Worm (Caenorhabditis elegans) whole organism, mixed stage, embryonic: ENCODE results near the gene pho-10.

ENCODE experiments used
- M03D4.4 ChIP-seq: sonication (generic microtip); optimal IDR thresholded peaks from 2 replicates; lab custom pipeline; 2017; ENCODE audit warnings: mild to moderate bottlenecking, missing genetic modification characterization, missing compliant biosample characterization
- bed-3 ChIP-seq: fragments of 200-800 bp; sonication (Bioruptor generic); optimal IDR thresholded peaks from 3 replicates; lab custom pipeline; 2018; ENCODE audit warnings: mild to moderate bottlenecking, missing genetic modification characterization, moderate library complexity, missing compliant biosample characterization
- blmp-1 ChIP-seq: fragments of 150-350 bp; optimal IDR thresholded peaks from 2 replicates; lab custom pipeline; 2014; ENCODE audit warnings: missing biosample characterization, missing genetic modification characterization
- ceh-39 ChIP-seq: fragments of 150-350 bp; optimal IDR thresholded peaks from 2 replicates; lab custom pipeline; 2014; ENCODE audit warnings: missing biosample characterization, missing genetic modification characterization
- ceh-43 ChIP-seq: fragments of 200-800 bp; sonication (Bioruptor generic); optimal IDR thresholded peaks from 2 replicates; lab custom pipeline; 2018; ENCODE audit warnings: mild to moderate bottlenecking, missing genetic modification characterization, moderate library complexity, missing compliant biosample characterization
- ceh-83 ChIP-seq: fragments of 200-800 bp; sonication (Bioruptor generic); optimal IDR thresholded peaks from 2 replicates; lab custom pipeline; 2018; ENCODE audit warnings: mild to moderate bottlenecking, missing genetic modification characterization, missing compliant biosample characterization
- ces-1 ChIP-seq: fragments of 150-350 bp; optimal IDR thresholded peaks from 2 replicates; lab custom pipeline; 2014; ENCODE audit warnings: missing biosample characterization, missing genetic modification reagents, missing genetic modification characterization
- cnd-1 ChIP-seq: fragments of 200-800 bp; sonication (Bioruptor generic); optimal IDR thresholded peaks from 2 replicates; lab custom pipeline; 2018; ENCODE audit warnings: mild to moderate bottlenecking, missing genetic modification characterization, missing compliant biosample characterization
- drap-1 ChIP-seq: fragments of 200-800 bp; sonication (Bioruptor generic); optimal IDR thresholded peaks from 3 replicates; lab custom pipeline; 2018; ENCODE audit warnings: mild to moderate bottlenecking, missing genetic modification characterization, missing compliant biosample characterization
- elt-1 ChIP-seq: sonication (generic microtip); optimal IDR thresholded peaks from 2 replicates; lab custom pipeline; 2017; ENCODE audit warnings: missing genetic modification characterization, mild to moderate bottlenecking, missing compliant biosample characterization, antibody characterized with exemption, moderate library complexity, borderline replicate concordance; ENCODE audit not compliant: insufficient read depth
- elt-3 ChIP-seq: fragments of 150-350 bp; optimal IDR thresholded peaks from 2 replicates; lab custom pipeline; 2014; ENCODE audit warnings: missing biosample characterization, missing genetic modification characterization
- flh-1 ChIP-seq: fragments of 200-800 bp; sonication (Bioruptor generic); optimal IDR thresholded peaks from 2 replicates; lab custom pipeline; 2018; ENCODE audit warnings: mild to moderate bottlenecking, missing genetic modification characterization, moderate library complexity, missing compliant biosample characterization
- hlh-1 ChIP-seq: fragments of 150-350 bp; optimal IDR thresholded peaks from 2 replicates; lab custom pipeline; 2014; ENCODE audit warnings: missing biosample characterization, missing genetic modification reagents, missing genetic modification characterization
- lin-13 ChIP-seq: fragments of 150-350 bp; optimal IDR thresholded peaks from 2 replicates; lab custom pipeline; 2014; ENCODE audit warnings: missing biosample characterization, missing genetic modification characterization
- lin-32 ChIP-seq: fragments of 200-800 bp; sonication (Bioruptor generic); optimal IDR thresholded peaks from 2 replicates; lab custom pipeline; 2018; ENCODE audit warnings: mild to moderate bottlenecking, missing genetic modification characterization, missing compliant biosample characterization
- lsy-2 ChIP-seq: fragments of 150-350 bp; optimal IDR thresholded peaks from 2 replicates; lab custom pipeline; 2014; ENCODE audit warnings: missing biosample characterization, missing genetic modification characterization
- mab-5 ChIP-seq: fragments of 150-350 bp; optimal IDR thresholded peaks from 2 replicates; lab custom pipeline; 2014; ENCODE audit warnings: missing biosample characterization, missing genetic modification characterization
- mep-1 ChIP-seq: fragments of 150-350 bp; optimal IDR thresholded peaks from 2 replicates; lab custom pipeline; 2017; ENCODE audit warnings: missing biosample characterization, missing genetic modification reagents, missing genetic modification characterization, inconsistent platforms
- mls-2 ChIP-seq: sonication (generic microtip); optimal IDR thresholded peaks from 2 replicates; lab custom pipeline; 2016; ENCODE audit warnings: mild to moderate bottlenecking, missing genetic modification characterization, moderate library complexity, missing compliant biosample characterization
- nhr-12 ChIP-seq: fragments of 150-350 bp; optimal IDR thresholded peaks from 2 replicates; lab custom pipeline; 2014; ENCODE audit warnings: missing biosample characterization, missing genetic modification characterization
- nhr-2 ChIP-seq: fragments of 150-350 bp; optimal IDR thresholded peaks from 2 replicates; lab custom pipeline; 2014; ENCODE audit warnings: missing biosample characterization, missing genetic modification characterization
- nhr-237 ChIP-seq: fragments of 150-350 bp; optimal IDR thresholded peaks from 2 replicates; lab custom pipeline; 2014; ENCODE audit warnings: missing biosample characterization, missing genetic modification characterization
- nhr-28 ChIP-seq: fragments of 150-350 bp; optimal IDR thresholded peaks from 2 replicates; lab custom pipeline; 2014; ENCODE audit warnings: missing biosample characterization, missing genetic modification characterization
- nhr-76 ChIP-seq: sonication (generic microtip); optimal IDR thresholded peaks from 2 replicates; lab custom pipeline; 2017; ENCODE audit warnings: missing biosample characterization, missing genetic modification characterization
- pha-4 ChIP-seq: fragments of 150-350 bp; optimal IDR thresholded peaks from 2 replicates; lab custom pipeline; 2018; ENCODE audit warnings: missing biosample characterization, missing genetic modification reagents, missing genetic modification characterization
- sem-2 ChIP-seq: fragments of 200-800 bp; sonication (Bioruptor generic); optimal IDR thresholded peaks from 2 replicates; lab custom pipeline; 2018; ENCODE audit warnings: mild to moderate bottlenecking, missing genetic modification characterization, missing compliant biosample characterization
- snpc-4 ChIP-seq: fragments of 150-350 bp; optimal IDR thresholded peaks from 2 replicates; lab custom pipeline; 2014; ENCODE audit warnings: missing biosample characterization, missing genetic modification characterization
- sptf-1 ChIP-seq: sonication (generic microtip); optimal IDR thresholded peaks from 2 replicates; lab custom pipeline; 2017; ENCODE audit warnings: mild to moderate bottlenecking, missing genetic modification characterization, moderate library complexity, missing compliant biosample characterization
- tbx-8 ChIP-seq: fragments of 200-800 bp; sonication (Bioruptor generic); optimal IDR thresholded peaks from 2 replicates; lab custom pipeline; 2018; ENCODE audit warnings: mild to moderate bottlenecking, missing genetic modification characterization, moderate library complexity, missing compliant biosample characterization
- unc-120 ChIP-seq: sonication (generic microtip); optimal IDR thresholded peaks from 2 replicates; lab custom pipeline; 2017; ENCODE audit warnings: missing genetic modification characterization, missing compliant biosample characterization; ENCODE audit not compliant: poor library complexity, severe bottlenecking
- unc-39 ChIP-seq: fragments of 150-350 bp; optimal IDR thresholded peaks from 2 replicates; lab custom pipeline; 2014; ENCODE audit warnings: missing biosample characterization, missing genetic modification characterization
- unc-62 ChIP-seq: fragments of 150-350 bp; optimal IDR thresholded peaks from 2 replicates; lab custom pipeline; 2014; ENCODE audit warnings: missing biosample characterization, missing genetic modification reagents, missing genetic modification characterization
- zip-8 ChIP-seq: fragments of 150-350 bp; optimal IDR thresholded peaks from 2 replicates; lab custom pipeline; 2014; ENCODE audit warnings: missing biosample characterization, missing genetic modification characterization
- ztf-11 ChIP-seq: fragments of 150-350 bp; optimal IDR thresholded peaks from 2 replicates; lab custom pipeline; 2014; ENCODE audit warnings: missing biosample characterization, missing genetic modification characterization

pho-10 gene

DNA sequence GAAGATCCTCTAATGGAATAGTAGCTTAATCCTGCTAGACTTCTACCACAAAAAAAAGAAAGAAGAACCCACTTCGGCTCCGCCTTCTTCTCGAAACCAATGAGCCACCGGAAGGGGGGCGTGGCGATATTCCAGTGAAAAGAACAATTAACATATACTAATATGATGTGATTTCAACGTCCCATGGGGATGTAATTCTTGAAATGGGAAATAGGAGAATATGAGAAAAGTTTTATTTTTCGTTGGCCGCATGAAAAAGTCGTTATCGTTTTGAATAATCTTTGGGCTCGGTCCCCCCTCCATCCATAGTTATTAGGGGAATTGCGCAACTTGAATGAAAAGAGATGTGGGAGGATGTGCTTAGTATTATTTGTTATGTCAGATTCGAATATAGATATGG is 20.1 kb downstream of the pho-10 start, which contains the start of gene unc-4:
unc-4 (minus strand) TSS at position 101 of the 400 bp plus-strand sequence.
- TF ChIP-seq unc-39 (tag; lab: Kevin White, UChicago) (no peak), nhr-2 (tag; lab: Kevin White, UChicago) (no peak), blmp-1 (tag; lab: Kevin White, UChicago) (no peak), elt-1 (no peak), drap-1 (GFP tag; lab: Kevin White, UChicago) (no peak), sptf-1 (tag; lab: Kevin White, UChicago) (no peak), cnd-1 (no peak), nhr-12 (tag; lab: Kevin White, UChicago) (no peak), nhr-28 (no peak), nhr-237 (tag; lab: Kevin White, UChicago) (no peak), ceh-43 (no peak), M03D4.4 (tag; lab: Kevin White, UChicago) (no peak), zip-8 (no peak), sem-2 (GFP tag; lab: Kevin White, UChicago) (no peak), bed-3 (no peak), unc-62 (GFP tag; lab: Kevin White, UChicago) (no peak)

DNA sequence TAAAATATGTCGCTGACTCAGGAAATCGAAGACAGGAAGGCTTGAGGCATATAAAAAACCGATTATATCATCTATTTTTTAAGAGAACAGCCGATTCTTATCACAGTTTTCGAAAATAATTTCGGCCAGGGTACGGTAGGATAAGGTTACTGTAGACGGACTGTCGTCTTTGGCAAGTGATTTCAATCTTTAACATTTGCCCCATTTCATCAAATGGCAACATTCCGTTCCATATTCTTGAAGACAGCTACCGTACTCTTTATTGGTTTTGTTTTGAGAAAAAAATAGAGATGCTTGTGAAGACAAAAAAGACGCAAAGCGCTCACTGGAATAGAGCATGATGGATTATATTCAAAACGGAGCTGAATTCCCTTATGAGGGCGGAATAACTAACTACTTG is 21.6 kb downstream of the pho-10 start:
- no peak for TF ChIP-seq ces-1
- no peak for TF ChIP-seq nhr-28
- no peak for TF ChIP-seq bed-3
- TF ChIP-seq sem-2 (GFP tag; lab: Kevin White, UChicago) = no peak
- TF ChIP-seq ceh-83 (GFP tag; lab: Kevin White, UChicago) = no peak
- TF ChIP-seq ztf-11 (tag; lab: Kevin White, UChicago) = no peak
- no peak for TF ChIP-seq lsy-2 (tag; lab: Kevin White, UChicago)
- no peak for TF ChIP-seq sptf-1 (tag; lab: Kevin White, UChicago)
- TF ChIP-seq hlh-1 (tag; lab: Kevin White, UChicago) = no peak
- no peak for TF ChIP-seq mls-2 (tag; lab: Kevin White, UChicago)
- TF ChIP-seq lin-13 (tag; lab: Kevin White, UChicago) = no peak
- no peak for TF ChIP-seq elt-1
- TF ChIP-seq drap-1 (GFP tag; lab: Kevin White, UChicago) = no peak
- no peak for TF ChIP-seq unc-39 (tag; lab: Kevin White, UChicago)
- no peak for TF ChIP-seq nhr-76 (tag; lab: Kevin White, UChicago)
- no peak for TF ChIP-seq lin-32
- no peak for TF ChIP-seq zip-8
- TF ChIP-seq M03D4.4 (tag; lab: Kevin White, UChicago) = no peak
- TF ChIP-seq flh-1 (GFP tag; lab: Kevin White, UChicago) = no peak

DNA sequence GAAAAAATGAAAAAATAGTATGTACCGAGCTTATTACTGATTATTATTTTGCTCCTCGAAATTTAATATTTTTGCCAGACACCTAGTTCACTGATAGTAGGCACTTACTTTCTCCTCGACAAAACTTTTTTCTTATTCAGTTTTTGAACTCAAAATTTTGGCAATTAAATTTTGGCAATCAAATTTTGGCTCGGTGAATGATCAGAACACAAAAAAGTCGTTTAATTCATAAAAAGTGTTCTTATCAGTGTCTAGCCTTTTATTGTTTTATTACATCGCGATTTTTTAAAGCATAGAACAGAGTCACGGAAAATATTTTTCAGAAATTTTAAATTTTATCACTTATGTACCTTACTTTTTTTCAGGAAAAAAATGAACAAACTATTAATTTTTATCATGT is 25.2 kb downstream of the pho-10 start:
- TF ChIP-seq elt-3 (tag; lab: Kevin White, UChicago) (no peak), mab-5 (no peak), lin-13 (tag; lab: Kevin White, UChicago) (no peak), tbx-8 (GFP tag; lab: Kevin White, UChicago) (no peak), ceh-39 (tag; lab: Kevin White, UChicago) (no peak), bed-3 (no peak), ceh-43 (no peak), ceh-83 (GFP tag; lab: Kevin White, UChicago) (no peak), cnd-1 (no peak), snpc-4 (no peak), unc-62 (GFP tag; lab: Kevin White, UChicago) (no peak), ztf-11 (tag; lab: Kevin White, UChicago) (no peak), mls-2 (tag; lab: Kevin White, UChicago) (no peak), mep-1 (tag; lab: Kevin White, UChicago) (no peak), sem-2 (GFP tag; lab: Kevin White, UChicago) (no peak), blmp-1 (tag; lab: Kevin White, UChicago) (no peak), nhr-12 (tag; lab: Kevin White, UChicago) (no peak), ces-1 (no peak)

DNA sequence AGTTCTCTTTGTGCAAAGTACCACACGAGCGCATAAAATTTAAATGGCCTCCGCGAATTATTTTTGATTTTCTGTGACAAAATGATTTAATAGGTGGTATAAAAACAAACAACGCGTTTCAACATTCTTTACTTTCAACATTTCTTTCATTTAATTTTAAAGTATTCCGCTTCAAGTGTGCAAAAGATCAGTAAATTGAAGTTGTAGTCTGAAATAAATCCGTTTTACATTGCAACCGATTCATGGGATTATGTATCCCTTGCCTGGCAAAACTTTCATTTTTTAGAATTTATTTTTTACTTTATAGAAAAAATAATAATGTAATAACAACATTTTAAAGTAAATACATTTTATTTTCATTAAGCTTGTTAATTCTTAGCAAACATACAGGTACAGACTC is 25.9 kb downstream of the pho-10 start, which contains the start of gene F26C11.1:
F26C11.1 (plus strand) TSS at position 301 of the 400 bp plus-strand sequence.
- TF ChIP-seq ceh-83 (GFP tag; lab: Kevin White, UChicago) (no peak), unc-62 (GFP tag; lab: Kevin White, UChicago) (no peak), flh-1 (GFP tag; lab: Kevin White, UChicago) (no peak), mab-5 (no peak), sem-2 (GFP tag; lab: Kevin White, UChicago) (no peak), M03D4.4 (tag; lab: Kevin White, UChicago) (no peak), ztf-11 (tag; lab: Kevin White, UChicago) (no peak), nhr-76 (tag; lab: Kevin White, UChicago) (no peak), drap-1 (GFP tag; lab: Kevin White, UChicago) (no peak), pha-4 (tag; lab: Kevin White, UChicago) (no peak), bed-3 (no peak), unc-120 (no peak), ceh-43 (no peak), tbx-8 (GFP tag; lab: Kevin White, UChicago) (no peak), elt-1 (no peak), ceh-39 (tag; lab: Kevin White, UChicago) (no peak), nhr-237 (tag; lab: Kevin White, UChicago) (no peak), lin-32 (no peak), snpc-4 (no peak), nhr-2 (tag; lab: Kevin White, UChicago) (no peak)
- TF ChIP-seq, all 35 proteins: peak for 0
